Fruit fly (Drosophila melanogaster) whole organism, pupa: ENCODE data around the gene bves.

Source experiments
- CG12605 ChIP-seq: fragments of 200-800 bp; sonication (Bioruptor generic); IDR thresholded peaks from 2 replicates; pipeline ENCODE4 v1.3.6; 2022; ENCODE audit warnings: missing biosample characterization, missing genetic modification characterization
- CG14655 ChIP-seq: fragments of 200-800 bp; sonication (Bioruptor generic); optimal IDR thresholded peaks from 3 replicates; lab custom pipeline; 2017; ENCODE audit warnings: mild to moderate bottlenecking, missing biosample characterization, missing genetic modification reagents, missing genetic modification characterization
- CG15710 ChIP-seq: fragments of 200-800 bp; sonication (Bioruptor generic); optimal IDR thresholded peaks from 2 replicates; lab custom pipeline; 2018; ENCODE audit warnings: missing biosample characterization, mild to moderate bottlenecking, missing genetic modification characterization, moderate library complexity
- CG17806 ChIP-seq: fragments of 200-800 bp; sonication (Bioruptor generic); optimal IDR thresholded peaks from 2 replicates; lab custom pipeline; 2018; ENCODE audit warnings: missing biosample characterization, mild to moderate bottlenecking, missing genetic modification characterization, moderate library complexity
- CG32121 ChIP-seq: fragments of 200-800 bp; sonication (Bioruptor generic); IDR thresholded peaks from 2 replicates; pipeline ENCODE4 v1.3.6; 2022; ENCODE audit warnings: missing biosample characterization, missing genetic modification characterization
- CG8301 ChIP-seq: fragments of 200-800 bp; sonication (Bioruptor generic); optimal IDR thresholded peaks from 2 replicates; lab custom pipeline; 2018; ENCODE audit warnings: missing biosample characterization, mild to moderate bottlenecking, missing genetic modification characterization
- EcR ChIP-seq: fragments of 200-800 bp; sonication (Bioruptor generic); optimal IDR thresholded peaks from 3 replicates; lab custom pipeline; 2019; ENCODE audit warnings: missing biosample characterization, missing genetic modification characterization, mild to moderate bottlenecking, moderate library complexity, missing genetic modification reagents
- Pif1A ChIP-seq: fragments of 200-800 bp; sonication (Bioruptor generic); optimal IDR thresholded peaks from 3 replicates; lab custom pipeline; 2016; ENCODE audit warnings: missing biosample characterization, missing genetic modification characterization
- Pif1B ChIP-seq: fragments of 200-800 bp; sonication (Bioruptor generic); optimal IDR thresholded peaks from 3 replicates; lab custom pipeline; 2016; ENCODE audit warnings: missing biosample characterization, missing genetic modification characterization

DNA sequence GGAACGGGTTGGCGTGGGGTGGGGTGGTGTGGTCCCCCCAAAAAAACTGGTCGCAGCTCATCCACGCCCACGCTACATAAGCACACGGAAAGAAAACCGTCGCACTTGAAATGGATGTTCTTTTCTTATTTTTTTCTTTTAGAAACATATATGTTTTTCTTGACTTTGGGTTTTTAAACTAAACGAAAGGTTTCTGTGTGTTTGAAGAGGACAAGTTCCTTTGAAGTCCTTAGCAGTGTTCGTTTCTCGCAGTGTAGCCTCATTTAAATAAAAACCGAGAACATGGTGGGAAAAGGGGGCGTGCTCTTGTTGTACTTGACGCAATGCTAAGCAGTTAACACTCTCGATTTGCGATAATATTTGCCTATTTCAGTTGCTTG lies 20.6 kb downstream of the bves start:
- TF ChIP-seq CG8301: peak; percentile 69
- peak; percentile 75 for TF ChIP-seq CG14655 (GFP tag; lab: Kevin White, UChicago)
- peak; percentile 70 for TF ChIP-seq Pif1A (GFP tag; lab: Kevin White, UChicago)
- TF ChIP-seq CG32121 (GFP tag; lab: Robert Waterston, UW): peak; percentile 76
- TF ChIP-seq EcR (GFP tag; lab: Kevin White, UChicago): no peak
- TF ChIP-seq Pif1B (GFP tag; lab: Kevin White, UChicago): peak; percentile 54
- TF ChIP-seq CG17806 (tag; lab: Kevin White, UChicago): peak; percentile 61
- TF ChIP-seq CG15710 (tag; lab: Kevin White, UChicago): peak; percentile 39
- TF ChIP-seq CG12605 (GFP tag; lab: Robert Waterston, UW): peak; percentile 59
